Fruit fly (Drosophila melanogaster) whole organism, embryonic: ENCODE measurements around the gene Argl.

Source experiments
- Adf1 ChIP-seq: fragments of 200-800 bp; sonication (Bioruptor generic); IDR thresholded peaks from 2 replicates; pipeline ENCODE4 v1.3.6; 2022; ENCODE audit warnings: missing biosample characterization, missing genetic modification characterization
- Atf-2 ChIP-seq: fragments of 200-800 bp; sonication (Bioruptor generic); optimal IDR thresholded peaks from 2 replicates; lab custom pipeline; 2016; ENCODE audit warnings: missing biosample characterization, missing genetic modification characterization
- Awh ChIP-seq: fragments of 200-800 bp; sonication (Bioruptor generic); IDR thresholded peaks from 2 replicates; pipeline ENCODE4, ENCODE4 v1.3.6; 2022; ENCODE audit warnings: missing biosample characterization, missing genetic modification characterization
- Bgb ChIP-seq: fragments of 200-800 bp; sonication (Bioruptor generic); IDR thresholded peaks from 2 replicates; pipeline ENCODE4 v1.3.6; 2022; ENCODE audit warnings: missing biosample characterization, missing genetic modification characterization; ENCODE audit not compliant: partially characterized antibody
- CG11560 ChIP-seq: fragments of 200-800 bp; sonication (Bioruptor generic); IDR thresholded peaks from 3 replicates; pipeline ENCODE4 v1.3.6; 2022; ENCODE audit warnings: missing biosample characterization, missing genetic modification characterization
- CG1233 ChIP-seq: fragments of 200-800 bp; sonication (Bioruptor generic); optimal IDR thresholded peaks from 4 replicates; lab custom pipeline; 2018; ENCODE audit warnings: missing biosample characterization, mild to moderate bottlenecking, missing genetic modification characterization
- CG17568 ChIP-seq: fragments of 200-800 bp; sonication (Bioruptor generic); optimal IDR thresholded peaks from 2 replicates; lab custom pipeline; 2018; ENCODE audit warnings: missing biosample characterization, mild to moderate bottlenecking, missing genetic modification characterization, moderate library complexity
- CG17802 ChIP-seq: fragments of 200-800 bp; sonication (Bioruptor generic); optimal IDR thresholded peaks from 2 replicates; lab custom pipeline; 2018; ENCODE audit warnings: missing biosample characterization, mild to moderate bottlenecking, missing genetic modification characterization, moderate library complexity
- CG1792 ChIP-seq: fragments of 200-800 bp; sonication (Bioruptor generic); optimal IDR thresholded peaks from 2 replicates; lab custom pipeline; 2016; ENCODE audit warnings: missing biosample characterization, missing genetic modification characterization
- CG18599 ChIP-seq: fragments of 200-800 bp; sonication (Bioruptor generic); optimal IDR thresholded peaks from 3 replicates; lab custom pipeline; 2017; ENCODE audit warnings: missing biosample characterization, missing genetic modification characterization, mild to moderate bottlenecking, moderate library complexity, missing genetic modification reagents
- CG32772 ChIP-seq: fragments of 200-800 bp; sonication (Bioruptor generic); IDR thresholded peaks from 2 replicates; pipeline ENCODE4 v1.3.6; 2022; ENCODE audit warnings: missing biosample characterization, missing genetic modification characterization
- CG34224 ChIP-seq: fragments of 200-800 bp; sonication (Bioruptor generic); IDR thresholded peaks from 3 replicates; pipeline ENCODE4 v1.3.6; 2022; ENCODE audit warnings: missing biosample characterization, missing genetic modification characterization; ENCODE audit not compliant: partially characterized antibody
- CG3726 ChIP-seq: fragments of 200-800 bp; sonication (Bioruptor generic); IDR thresholded peaks from 3 replicates; pipeline ENCODE4, ENCODE4 v1.3.6; 2022; ENCODE audit warnings: missing biosample characterization, missing genetic modification characterization
- CG5180 ChIP-seq: fragments of 200-800 bp; sonication (Bioruptor generic); optimal IDR thresholded peaks from 3 replicates; lab custom pipeline; 2017; ENCODE audit warnings: missing biosample characterization, missing genetic modification characterization, mild to moderate bottlenecking, moderate library complexity, missing genetic modification reagents
- CG6791 ChIP-seq: fragments of 200-800 bp; sonication (Bioruptor generic); IDR thresholded peaks from 3 replicates; pipeline ENCODE4 v1.3.6; 2022; ENCODE audit warnings: missing biosample characterization, missing genetic modification characterization; ENCODE audit not compliant: partially characterized antibody
- CG7556 ChIP-seq: fragments of 200-800 bp; sonication (Bioruptor generic); optimal IDR thresholded peaks from 2 replicates; lab custom pipeline; 2017; ENCODE audit warnings: missing biosample characterization, mild to moderate bottlenecking, missing genetic modification characterization
- CG9437 ChIP-seq: fragments of 200-800 bp; sonication (Bioruptor generic); optimal IDR thresholded peaks from 2 replicates; lab custom pipeline; 2018; ENCODE audit warnings: missing biosample characterization, mild to moderate bottlenecking, missing genetic modification characterization
- CG9727 ChIP-seq: fragments of 200-800 bp; sonication (Bioruptor generic); optimal IDR thresholded peaks from 3 replicates; lab custom pipeline; 2017; ENCODE audit warnings: missing biosample characterization, mild to moderate bottlenecking, missing genetic modification characterization
- CG9876 ChIP-seq: fragments of 200-800 bp; sonication (Bioruptor generic); optimal IDR thresholded peaks from 2 replicates; lab custom pipeline; 2016; ENCODE audit warnings: missing biosample characterization, missing genetic modification characterization
- CHES-1-like ChIP-seq: fragments of 200-800 bp; sonication (Bioruptor generic); optimal IDR thresholded peaks from 2 replicates; lab custom pipeline; 2016; ENCODE audit warnings: missing biosample characterization, missing genetic modification characterization
- Dbx ChIP-seq: fragments of 200-800 bp; sonication (Bioruptor generic); IDR thresholded peaks from 3 replicates; pipeline ENCODE4 v1.3.6; 2022; ENCODE audit warnings: missing biosample characterization, missing genetic modification characterization
- E2f1 ChIP-seq: fragments of 200-800 bp; sonication (Bioruptor generic); IDR thresholded peaks from 2 replicates; pipeline ENCODE4 v1.3.6; 2022; ENCODE audit warnings: missing biosample characterization, missing genetic modification characterization
- Fer3 ChIP-seq: fragments of 200-800 bp; sonication (Bioruptor generic); optimal IDR thresholded peaks from 2 replicates; lab custom pipeline; 2018; ENCODE audit warnings: missing biosample characterization, mild to moderate bottlenecking, missing genetic modification characterization, moderate library complexity
- Hr78 ChIP-seq, 2 experiments: fragments of 200-800 bp in 1 of 2; fragments of >200 bp in 1 of 2; sonication (Bioruptor generic) in 1 of 2; optimal IDR thresholded peaks; 2 replicates each; lab custom pipeline; 2017 to 2019; ENCODE audit warnings: missing biosample characterization in 2 of 2, missing genetic modification characterization in 2 of 2, mild to moderate bottlenecking in 1 of 2, moderate library complexity in 1 of 2
- Myb ChIP-seq: fragments of 200-800 bp; sonication (Bioruptor generic); optimal IDR thresholded peaks from 2 replicates; lab custom pipeline; 2016; ENCODE audit warnings: missing biosample characterization, missing genetic modification characterization
- Rfx ChIP-seq: fragments of 200-800 bp; sonication (Bioruptor generic); IDR thresholded peaks from 2 replicates; pipeline ENCODE4 v1.3.6; 2022; ENCODE audit warnings: missing biosample characterization, missing genetic modification characterization
- Sox100B ChIP-seq: fragments of 200-800 bp; sonication (Bioruptor generic); optimal IDR thresholded peaks from 3 replicates; lab custom pipeline; 2018; ENCODE audit warnings: missing biosample characterization, mild to moderate bottlenecking, missing genetic modification characterization
- Stat92E ChIP-seq, 3 experiments: fragments of >200 bp in 2 of 3; fragments of 200-800 bp in 1 of 3; sonication (Bioruptor generic) in 1 of 3; optimal IDR thresholded peaks; 2 replicates each; lab custom pipeline; 2017 to 2019; ENCODE audit warnings: missing biosample characterization in 3 of 3, missing genetic modification characterization in 3 of 3, mild to moderate bottlenecking in 1 of 3, moderate library complexity in 1 of 3
- TFAM ChIP-seq: fragments of 200-800 bp; sonication (Bioruptor generic); optimal IDR thresholded peaks from 2 replicates; lab custom pipeline; 2017; ENCODE audit warnings: missing biosample characterization, missing genetic modification characterization, inconsistent platforms
- Trl ChIP-seq, 3 experiments: fragments of >200 bp in 2 of 3; fragments of 200-800 bp in 1 of 3; sonication (Bioruptor generic) in 1 of 3; optimal IDR thresholded peaks; 2 replicates in 1 of 3; 3 replicates in 2 of 3; lab custom pipeline; 2016 to 2017; ENCODE audit warnings: missing biosample characterization in 1 of 3, missing genetic modification characterization in 1 of 3
- az2 ChIP-seq: fragments of 200-800 bp; sonication (Bioruptor generic); optimal IDR thresholded peaks from 3 replicates; lab custom pipeline; 2016; ENCODE audit warnings: missing biosample characterization, missing genetic modification characterization
- crc ChIP-seq: fragments of 200-800 bp; sonication (Bioruptor generic); optimal IDR thresholded peaks from 2 replicates; lab custom pipeline; 2016; ENCODE audit warnings: missing biosample characterization, missing genetic modification characterization
- da ChIP-seq: fragments of 200-800 bp; sonication (Bioruptor generic); optimal IDR thresholded peaks from 2 replicates; lab custom pipeline; 2016; ENCODE audit warnings: missing biosample characterization, missing genetic modification characterization
- dan ChIP-seq: fragments of 200-800 bp; sonication (Bioruptor generic); IDR thresholded peaks from 2 replicates; pipeline ENCODE4 v1.3.6; 2022; ENCODE audit warnings: missing biosample characterization, missing genetic modification characterization
- esg ChIP-seq: fragments of 200-800 bp; sonication (Bioruptor generic); conservative IDR thresholded peaks from 2 replicates; pipeline ENCODE4 v1.3.6; 2022; ENCODE audit warnings: missing biosample characterization, missing genetic modification characterization
- fru ChIP-seq: fragments of >200 bp; optimal IDR thresholded peaks from 2 replicates; lab custom pipeline; 2017
- gsb ChIP-seq: fragments of 200-800 bp; sonication (Bioruptor generic); IDR thresholded peaks from 2 replicates; pipeline ENCODE4 v1.3.6; 2022; ENCODE audit warnings: missing biosample characterization, missing genetic modification characterization
- ham ChIP-seq: fragments of 200-800 bp; sonication (Bioruptor generic); IDR thresholded peaks from 2 replicates; pipeline ENCODE4 v1.3.6; 2022; ENCODE audit warnings: missing biosample characterization, missing genetic modification characterization
- hbn ChIP-seq: fragments of 200-800 bp; sonication (Bioruptor generic); IDR thresholded peaks from 2 replicates; pipeline ENCODE4 v1.3.6; 2022; ENCODE audit warnings: missing biosample characterization, missing genetic modification characterization; ENCODE audit not compliant: partially characterized antibody
- her ChIP-seq: fragments of 200-800 bp; sonication (Bioruptor generic); optimal IDR thresholded peaks from 2 replicates; lab custom pipeline; 2016; ENCODE audit warnings: missing biosample characterization, missing genetic modification characterization
- insv ChIP-seq, 2 experiments: fragments of 200-800 bp; sonication (Bioruptor generic); optimal IDR thresholded peaks; 3 replicates each; lab custom pipeline; 2016 to 2018; ENCODE audit warnings: missing biosample characterization in 2 of 2, missing genetic modification characterization in 2 of 2
- luna ChIP-seq: fragments of 200-800 bp; sonication (Bioruptor generic); optimal IDR thresholded peaks from 2 replicates; lab custom pipeline; 2016; ENCODE audit warnings: missing biosample characterization, missing genetic modification characterization
- nmo ChIP-seq: fragments of 200-800 bp; sonication (Bioruptor generic); optimal IDR thresholded peaks from 2 replicates; lab custom pipeline; 2018; ENCODE audit warnings: missing biosample characterization, mild to moderate bottlenecking, missing genetic modification characterization, moderate library complexity
- pb ChIP-seq: fragments of 200-800 bp; sonication (Bioruptor generic); optimal IDR thresholded peaks from 3 replicates; lab custom pipeline; 2016; ENCODE audit warnings: missing biosample characterization, missing genetic modification characterization
- psq ChIP-seq: fragments of 200-800 bp; sonication (Bioruptor generic); optimal IDR thresholded peaks from 2 replicates; lab custom pipeline; 2017; ENCODE audit warnings: missing biosample characterization, missing genetic modification characterization
- schlank ChIP-seq: fragments of 200-800 bp; sonication (Bioruptor generic); optimal IDR thresholded peaks from 2 replicates; lab custom pipeline; 2018; ENCODE audit warnings: missing biosample characterization, mild to moderate bottlenecking, missing genetic modification characterization
- toy ChIP-seq: fragments of 200-800 bp; sonication (Bioruptor generic); IDR thresholded peaks from 2 replicates; pipeline ENCODE4 v1.3.6; 2022; ENCODE audit warnings: missing biosample characterization, missing genetic modification characterization
- wor ChIP-seq: fragments of 200-800 bp; sonication (Bioruptor generic); IDR thresholded peaks from 2 replicates; pipeline ENCODE4 v1.3.6; 2022; ENCODE audit warnings: missing biosample characterization, missing genetic modification characterization

Argl gene

dm6 chr2L:8958046-8958497 lies 16.2 kb upstream of the Argl start (continued):
- TF ChIP-seq schlank (tag; lab: Kevin White, UChicago) (peak; percentile 75), CG1792 (GFP tag; lab: Kevin White, UChicago) (peak; percentile 80), CG9437 (peak; percentile 78), CG1233 (GFP tag; lab: Kevin White, UChicago) (peak; percentile 89), Bgb (GFP tag; lab: Robert Waterston, UW) (peak; percentile 24; the same call in 1 of the 2 replicates), Sox100B (GFP tag; lab: Kevin White, UChicago) (peak; percentile 88), Dbx (GFP tag; lab: Robert Waterston, UW) (peak; percentile 98), CG3726 (peak; percentile 96), wor (GFP tag; lab: Robert Waterston, UW) (peak; percentile 95), CG5180 (GFP tag; lab: Kevin White, UChicago) (peak; percentile 69), CG6791 (GFP tag; lab: Robert Waterston, UW) (no peak; the same call in 2 of the 3 replicates), E2f1 (peak; percentile 98), crc (GFP tag; lab: Kevin White, UChicago) (peak; percentile 93), az2 (GFP tag; lab: Kevin White, UChicago) (peak; percentile 98), ham (peak; percentile 89), Fer3 (tag; lab: Kevin White, UChicago) (peak; percentile 86), Rfx (GFP tag; lab: Robert Waterston, UW) (peak; percentile 96), da (GFP tag; lab: Kevin White, UChicago) (peak; percentile 66), CG17568 (peak; percentile 88), CG11560 (tag; lab: Robert Waterston, UW) (peak; percentile 86; the same call in 2 of the 3 replicates), Adf1 (GFP tag; lab: Robert Waterston, UW) (peak; percentile 79), Hr78 (GFP tag; optimal IDR thresholded peaks at IDR 0.05; lab: Kevin White, UChicago) (peak in 1 of 2 experiments; percentile 95), CG32772 (GFP tag; lab: Robert Waterston, UW) (peak; percentile 98), Stat92E (GFP tag; optimal IDR thresholded peaks at IDR 0.05; lab: Kevin White, UChicago) (peak in 1 of 3 experiments; percentile 66), fru (lab: Kevin White, UChicago) (no peak), TFAM (peak; percentile 79), gsb (GFP tag; lab: Robert Waterston, UW) (peak; percentile 91), Awh (GFP tag; lab: Robert Waterston, UW) (peak; percentile 98), CG34224 (GFP tag; lab: Robert Waterston, UW) (no peak), CG7556 (GFP tag; lab: Kevin White, UChicago) (peak; percentile 96), dan (GFP tag; lab: Robert Waterston, UW) (no peak), esg (GFP tag; lab: Robert Waterston, UW) (peak; percentile 97), pb (GFP tag; lab: Kevin White, UChicago) (peak; percentile 80), Myb (GFP tag; lab: Kevin White, UChicago) (peak; percentile 66), CG18599 (peak; percentile 95), Atf-2 (GFP tag; lab: Kevin White, UChicago) (peak; percentile 96), hbn (GFP tag; lab: Robert Waterston, UW) (no peak; the same call in 1 of the 2 replicates), psq (GFP tag; lab: Kevin White, UChicago) (peak; percentile 90), Trl (optimal IDR thresholded peaks at IDR 0.05; lab: Kevin White, UChicago) (peak; percentile 84 to 97), Trl (GFP tag; optimal IDR thresholded peaks at IDR 0.05; lab: Kevin White, UChicago) (peak; percentile 97), CG17802 (peak; percentile 72), insv (GFP tag; optimal IDR thresholded peaks at IDR 0.05; lab: Kevin White, UChicago) (peak in 1 of 2 experiments; percentile 46), nmo (GFP tag; lab: Kevin White, UChicago) (peak; percentile 94), CHES-1-like (peak; percentile 89), CG9727 (peak; percentile 96), her (peak; percentile 83), luna (GFP tag; lab: Kevin White, UChicago) (peak; percentile 82), CG9876 (GFP tag; lab: Kevin White, UChicago) (peak; percentile 80), toy (GFP tag; lab: Robert Waterston, UW) (peak; percentile 91)
